Worm (Caenorhabditis elegans) whole organism, L1 larva: ENCODE measurements around the gene ifd-2.

Experiments
- elt-2 ChIP-seq: sonication (generic microtip); optimal IDR thresholded peaks from 2 replicates; lab custom pipeline; 2016; ENCODE audit warnings: missing genetic modification characterization, mild to moderate bottlenecking, inconsistent platforms, missing compliant biosample characterization, missing genetic modification reagents
- mdl-1 ChIP-seq, 2 experiments: fragments of 150-350 bp; optimal IDR thresholded peaks; 2 replicates each; lab custom pipeline; 2014 to 2017; ENCODE audit warnings: missing biosample characterization in 2 of 2, missing genetic modification characterization in 2 of 2, inconsistent platforms in 1 of 2
- tbx-2 ChIP-seq: sonication (generic microtip); optimal IDR thresholded peaks from 2 replicates; lab custom pipeline; 2016; ENCODE audit warnings: missing genetic modification characterization, missing compliant biosample characterization

DNA sequence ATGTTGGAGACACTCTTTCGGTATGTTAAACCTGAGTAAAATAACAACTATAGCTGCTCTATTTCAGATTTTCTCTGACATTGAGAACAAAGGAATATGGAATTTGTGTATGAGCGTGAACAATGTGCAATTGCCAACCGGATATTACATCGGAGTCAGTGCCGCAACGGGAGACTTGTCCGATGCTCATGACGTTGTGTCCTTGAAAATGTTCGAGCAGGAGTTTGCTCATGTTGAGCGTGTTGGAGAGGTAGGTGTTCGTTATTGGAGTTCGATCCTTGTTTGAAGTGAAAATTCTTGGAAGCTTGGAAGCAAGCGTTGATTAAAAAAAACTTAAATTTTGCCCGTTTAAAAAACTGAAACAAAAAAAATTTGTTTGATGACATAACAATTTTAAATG lies 46.2 kb downstream of the ifd-2 start:
- no peak for TF ChIP-seq elt-2 (tag; lab: Kevin White, UChicago)
- TF ChIP-seq mdl-1 (tag; optimal IDR thresholded peaks at IDR 0.05; lab: Kevin White, UChicago): no peak
- TF ChIP-seq tbx-2 (tag; lab: Kevin White, UChicago): no peak
